Fruit fly (Drosophila melanogaster) Kc167 (cell line): ENCODE data around the gene Reg-2.

ENCODE experiments used
- Myc ChIP-seq: fragments of >200 bp; optimal IDR thresholded peaks from 2 replicates; lab custom pipeline; 2017; ENCODE audit warnings: missing external identifiers
- h ChIP-seq: fragments of >200 bp; optimal IDR thresholded peaks from 3 replicates; lab custom pipeline; 2018; ENCODE audit warnings: missing external identifiers
- psq ChIP-seq: fragments of >200 bp; optimal IDR thresholded peaks from 2 replicates; lab custom pipeline; 2017; ENCODE audit warnings: missing external identifiers
- ttk ChIP-seq: sonication (Bioruptor generic); optimal IDR thresholded peaks from 2 replicates; lab custom pipeline; 2017; ENCODE audit warnings: missing external identifiers

DNA sequence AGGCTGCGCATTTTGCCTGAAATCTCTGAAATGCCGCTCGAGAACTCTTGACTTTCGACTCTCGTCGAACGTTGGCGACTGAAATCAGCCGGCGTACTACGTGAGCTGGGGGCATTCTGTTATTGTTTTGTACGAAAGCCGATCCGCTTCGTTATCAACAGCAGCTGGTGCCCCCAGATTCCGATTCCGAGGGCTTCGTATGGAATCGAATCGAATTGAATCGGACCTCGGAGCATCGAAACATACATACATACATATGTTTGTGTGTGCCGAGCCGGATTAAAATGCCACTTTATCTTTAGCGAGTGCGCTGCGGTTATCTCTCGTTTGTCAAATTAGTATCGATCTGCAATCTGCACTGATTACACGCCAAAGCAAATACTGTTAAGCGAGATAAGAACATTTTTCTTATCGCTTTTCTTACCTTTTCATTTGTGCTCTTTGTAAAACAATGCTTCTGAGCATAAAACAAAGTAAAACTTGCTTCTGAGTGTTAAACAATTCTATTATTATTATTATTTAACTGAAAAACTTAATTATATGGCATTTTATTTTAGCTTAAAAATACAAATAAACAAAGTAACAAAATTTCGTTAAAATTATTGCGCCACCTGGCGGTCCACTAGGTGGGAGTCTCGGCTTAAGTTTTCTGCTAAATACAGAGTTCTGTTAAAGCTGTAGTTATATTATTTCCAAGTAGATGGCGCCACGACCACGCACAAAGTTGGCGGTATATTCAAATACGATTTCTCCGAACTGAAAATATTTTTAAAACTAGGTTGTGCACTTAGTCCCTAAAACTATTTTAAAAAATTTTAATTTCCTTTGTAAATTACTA, at the start of gene Reg-2:
- TF ChIP-seq Myc (lab: Kevin White, UChicago) (no peak), psq (lab: Kevin White, UChicago) (no peak), h (lab: Kevin White, UChicago) (no peak), ttk (lab: Kevin White, UChicago) (no peak)
